Worm (Caenorhabditis elegans): Measurements from ENCODE around the gene F14D2.8.

The F14D2.8 gene

ce11 chrII:3338556-3338955, 11.1 kb downstream of the F14D2.8 start, which contains the start of gene F14D2.7:
F14D2.7 (minus strand) TSS chrII:3338656.
- TF ChIP-seq elt-1 (tag; optimal IDR thresholded peaks at IDR 0.05) (no peak), gmeb-1 (tag; optimal IDR thresholded peaks at IDR 0.05) (no peak), elt-3 (tag; optimal IDR thresholded peaks at IDR 0.05) (no peak), blmp-1 (tag; optimal IDR thresholded peaks at IDR 0.05; ENCODE audit: insufficient read depth) (no peak), nhr-129 (tag; optimal IDR thresholded peaks at IDR 0.05) (no peak), unc-39 (tag; optimal IDR thresholded peaks at IDR 0.05) (no peak), ceh-82 (tag; optimal IDR thresholded peaks at IDR 0.05) (no peak), ZK546.5 (tag; optimal IDR thresholded peaks at IDR 0.05) (no peak), F13H6.1 (tag; optimal IDR thresholded peaks at IDR 0.05) (no peak), ztf-4 (tag; optimal IDR thresholded peaks at IDR 0.05) (no peak), lsy-2 (tag; optimal IDR thresholded peaks at IDR 0.05) (no peak)

ce11 chrII:3337039-3337438, 12.6 kb downstream of the F14D2.8 start, which contains the start of gene F14D2.19:
F14D2.19 (minus strand) TSS chrII:3337139.
- TF ChIP-seq sma-9 (GFP tag; optimal IDR thresholded peaks at IDR 0.05) = no peak
- TF ChIP-seq sma-9 (tag; optimal IDR thresholded peaks at IDR 0.05) = no peak
- no peak for TF ChIP-seq nhr-10 (tag; optimal IDR thresholded peaks at IDR 0.05)
- TF ChIP-seq alr-1 (tag; optimal IDR thresholded peaks at IDR 0.05) = no peak
- TF ChIP-seq nhr-6 (tag; optimal IDR thresholded peaks at IDR 0.05) = no peak
- no peak for TF ChIP-seq elt-3 (tag; optimal IDR thresholded peaks at IDR 0.05)
- no peak for TF ChIP-seq lsy-2 (tag; optimal IDR thresholded peaks at IDR 0.05)
- no peak for TF ChIP-seq zag-1 (tag; optimal IDR thresholded peaks at IDR 0.05)
- no peak for TF ChIP-seq ceh-16 (tag; optimal IDR thresholded peaks at IDR 0.05)
- no peak for TF ChIP-seq crh-2 (tag; optimal IDR thresholded peaks at IDR 0.05)
- no peak for TF ChIP-seq sma-3 (GFP tag; optimal IDR thresholded peaks at IDR 0.05)

- TF ChIP-seq nhr-77 (tag; optimal IDR thresholded peaks at IDR 0.05) (no peak), nhr-23 (tag; optimal IDR thresholded peaks at IDR 0.05) (no peak), alr-1 (tag; optimal IDR thresholded peaks at IDR 0.05) (no peak), nhr-6 (tag; optimal IDR thresholded peaks at IDR 0.05) (no peak), ztf-11 (tag; optimal IDR thresholded peaks at IDR 0.05) (no peak), mdl-1 (tag; optimal IDR thresholded peaks at IDR 0.05) (no peak), mbf-1 (tag; optimal IDR thresholded peaks at IDR 0.05) (no peak), peb-1 (tag; optimal IDR thresholded peaks at IDR 0.05) (no peak), ZK546.5 (tag; optimal IDR thresholded peaks at IDR 0.05) (no peak), Y55F3AM.14 (GFP tag; optimal IDR thresholded peaks at IDR 0.05) (no peak)
Measured at ce11 chrII:3332039-3332438, 17.6 kb downstream of the F14D2.8 start, which contains the start of gene irld-27. irld-27 (plus strand) TSS chrII:3332339.

- TF ChIP-seq peb-1 (tag; optimal IDR thresholded peaks at IDR 0.05) (no peak), nhr-23 (tag; optimal IDR thresholded peaks at IDR 0.05) (no peak), lsy-2 (tag; optimal IDR thresholded peaks at IDR 0.05) (no peak), lin-11 (tag; optimal IDR thresholded peaks at IDR 0.05) (no peak), mdl-1 (tag; optimal IDR thresholded peaks at IDR 0.05) (no peak), unc-39 (tag; optimal IDR thresholded peaks at IDR 0.05) (no peak), ZK546.5 (tag; optimal IDR thresholded peaks at IDR 0.05) (no peak), fos-1 (tag; optimal IDR thresholded peaks at IDR 0.05) (no peak), nhr-25 (tag; optimal IDR thresholded peaks at IDR 0.05) (no peak), egl-27 (tag; optimal IDR thresholded peaks at IDR 0.05) (no peak), mab-5 (tag; optimal IDR thresholded peaks at IDR 0.05) (no peak), C34F6.9 (tag; optimal IDR thresholded peaks at IDR 0.05) (no peak), gmeb-1 (tag; optimal IDR thresholded peaks at IDR 0.05) (no peak)
Measured at ce11 chrII:3327104-3327503, 22.6 kb downstream of the F14D2.8 start, which contains the start of gene Y46D2A.3. Y46D2A.3 (minus strand) TSS chrII:3327204.

ce11 chrII:3323179-3323578, 26.5 kb downstream of the F14D2.8 start, which contains the start of gene Y46D2A.2:
Y46D2A.2 (minus strand) TSS chrII:3323279.
- TF ChIP-seq dmd-4 (tag; optimal IDR thresholded peaks at IDR 0.05) (no peak), alr-1 (tag; optimal IDR thresholded peaks at IDR 0.05) (no peak), crh-2 (tag; optimal IDR thresholded peaks at IDR 0.05) (no peak), lsy-2 (tag; optimal IDR thresholded peaks at IDR 0.05) (no peak), snpc-4 (tag; optimal IDR thresholded peaks at IDR 0.05) (no peak), F13H6.1 (tag; optimal IDR thresholded peaks at IDR 0.05) (no peak), sem-4 (tag; optimal IDR thresholded peaks at IDR 0.05) (no peak), aly-2 (tag; optimal IDR thresholded peaks at IDR 0.05) (no peak), ztf-1 (GFP tag; conservative IDR thresholded peaks at IDR 0.05) (no peak), nhr-12 (tag; optimal IDR thresholded peaks at IDR 0.05) (no peak), ZK546.5 (tag; optimal IDR thresholded peaks at IDR 0.05) (no peak)

Measured in whole organism, L2 larva.